Fruit fly (Drosophila melanogaster) whole organism, wandering third instar larva: Measurements from ENCODE around the gene CG31224.

ENCODE experiments used
- CG32264 ChIP-seq: fragments of 200-800 bp; sonication (Bioruptor generic); optimal IDR thresholded peaks from 2 replicates; lab custom pipeline; 2016; ENCODE audit warnings: missing biosample characterization, missing genetic modification characterization
- Dfd ChIP-seq: fragments of >200 bp; optimal IDR thresholded peaks from 2 replicates; lab custom pipeline; 2017; ENCODE audit warnings: missing biosample characterization, missing genetic modification characterization
- HLH106 ChIP-seq: fragments of 200-800 bp; optimal IDR thresholded peaks from 3 replicates; lab custom pipeline; 2019; ENCODE audit warnings: missing biosample characterization, mild to moderate bottlenecking, missing genetic modification characterization, moderate library complexity
- Hr83 ChIP-seq: fragments of 200-300 bp; sonication (Bioruptor generic); optimal IDR thresholded peaks from 2 replicates; lab custom pipeline; 2016; ENCODE audit warnings: missing biosample characterization, mild to moderate bottlenecking, missing genetic modification characterization, moderate library complexity; ENCODE audit not compliant: poor library complexity, severe bottlenecking
- Myc ChIP-seq: fragments of >200 bp; optimal IDR thresholded peaks from 2 replicates; lab custom pipeline; 2017
- dsf ChIP-seq: sonication (Bioruptor generic); optimal IDR thresholded peaks from 2 replicates; lab custom pipeline; 2016; ENCODE audit warnings: missing biosample characterization, missing genetic modification characterization, borderline replicate concordance
- h ChIP-seq: fragments of 200-800 bp; sonication (Bioruptor generic); optimal IDR thresholded peaks from 3 replicates; lab custom pipeline; 2016; ENCODE audit warnings: missing biosample characterization, mild to moderate bottlenecking, missing genetic modification characterization
- jim ChIP-seq: fragments of 175-275, 200-325 bp; sonication (Bioruptor generic); optimal IDR thresholded peaks from 2 replicates; lab custom pipeline; 2016; ENCODE audit warnings: missing biosample characterization, mild to moderate bottlenecking, missing genetic modification characterization
- lola ChIP-seq: fragments of >200 bp; optimal IDR thresholded peaks from 2 replicates; lab custom pipeline; 2017; ENCODE audit warnings: missing biosample characterization, missing genetic modification characterization
- pan ChIP-seq: fragments of >200 bp; optimal IDR thresholded peaks from 2 replicates; lab custom pipeline; 2017
- psq ChIP-seq: fragments of 200-800 bp; sonication (Bioruptor generic); optimal IDR thresholded peaks from 3 replicates; lab custom pipeline; 2017; ENCODE audit warnings: missing biosample characterization, mild to moderate bottlenecking, missing genetic modification characterization, moderate library complexity
- tai ChIP-seq: sonication (Bioruptor generic); optimal IDR thresholded peaks from 2 replicates; lab custom pipeline; 2016; ENCODE audit warnings: missing biosample characterization, missing genetic modification characterization
- usp ChIP-seq: fragments of >200 bp; optimal IDR thresholded peaks from 2 replicates; lab custom pipeline; 2017; ENCODE audit warnings: missing biosample characterization, missing genetic modification characterization

dm6 chr3R:18658945-18659642 is at the start of gene CG31224, which contains the start of gene CstF64:
- TF ChIP-seq jim (GFP tag; lab: Kevin White, UChicago) (no peak), psq (peak; percentile 96), usp (GFP tag; lab: Kevin White, UChicago) (no peak), dsf (GFP tag; lab: Kevin White, UChicago) (peak; percentile 87), Hr83 (GFP tag; lab: Kevin White, UChicago) (no peak), HLH106 (tag; lab: Kevin White, UChicago) (peak; percentile 84), CG32264 (GFP tag; lab: Kevin White, UChicago) (peak; percentile 82), Myc (lab: Kevin White, UChicago) (peak; percentile 97), tai (GFP tag; lab: Kevin White, UChicago) (no peak), h (GFP tag; lab: Kevin White, UChicago) (peak; percentile 84), Dfd (GFP tag; lab: Kevin White, UChicago) (no peak), lola (no peak), pan (no peak)
